Fruit fly (Drosophila melanogaster): Measurements from ENCODE around the gene Tk.

The Tk gene

DNA sequence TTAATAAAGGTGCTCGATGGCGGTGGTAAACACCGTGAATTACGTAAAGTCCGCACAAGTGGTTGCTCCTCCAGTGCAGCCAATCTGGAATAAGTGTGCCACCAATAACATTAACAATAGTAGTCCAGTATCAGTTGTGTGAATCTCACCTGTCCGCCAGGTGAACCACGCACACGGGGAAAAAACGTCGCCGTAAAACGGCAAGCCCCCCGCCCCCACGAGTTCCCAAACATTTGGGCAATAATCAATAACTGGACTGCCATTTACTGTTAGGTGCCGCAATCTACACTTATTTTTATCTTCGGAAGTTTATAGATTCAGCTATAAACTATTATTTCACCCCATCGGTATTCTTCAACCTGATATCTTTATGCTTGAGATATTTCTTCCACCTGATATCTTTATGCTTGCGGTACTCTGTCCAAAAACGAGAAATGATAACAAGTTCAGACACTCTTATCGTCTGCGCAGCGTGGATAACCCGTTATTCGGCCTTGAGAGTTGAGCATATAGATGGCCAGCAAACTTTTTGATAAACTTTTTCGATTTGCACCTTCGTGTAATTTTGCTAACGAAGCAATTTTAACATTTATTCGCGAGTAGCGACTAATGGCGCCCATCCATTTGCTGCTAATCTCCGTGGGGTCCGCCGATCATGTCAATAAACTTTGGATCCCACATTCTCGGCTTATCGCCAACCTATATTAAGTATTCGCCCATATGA, 37.1 kb downstream of the Tk start (continued):
- TF ChIP-seq Lim3 (GFP tag; IDR thresholded peaks at IDR 0.05) (no peak), CG17385 (GFP tag; optimal IDR thresholded peaks at IDR 0.05) (no peak), CG9932 (GFP tag; IDR thresholded peaks at IDR 0.05) (no peak), CG17612 (GFP tag; IDR thresholded peaks at IDR 0.05) (no peak), ci (GFP tag; IDR thresholded peaks at IDR 0.05) (0 out of 3 replicates have a peak, but pooled peaks have one; percentile 6), CG4617 (GFP tag; optimal IDR thresholded peaks at IDR 0.05; ENCODE audit: borderline replicate concordance) (no peak), Adf1 (GFP tag; IDR thresholded peaks at IDR 0.05) (no peak), crol (GFP tag; IDR thresholded peaks at IDR 0.05) (0 out of 2 replicates have a peak, but pooled peaks have one; percentile 1), Ada2b (GFP tag; IDR thresholded peaks at IDR 0.05) (no peak), CG2712 (tag; optimal IDR thresholded peaks at IDR 0.05) (no peak), CG3281 (GFP tag; optimal IDR thresholded peaks at IDR 0.05) (no peak), cg (GFP tag; optimal IDR thresholded peaks at IDR 0.05) (no peak), Fer1 (GFP tag; optimal IDR thresholded peaks at IDR 0.05) (no peak), danr (GFP tag; IDR thresholded peaks at IDR 0.05) (no peak), CG14441 (GFP tag; IDR thresholded peaks at IDR 0.05) (0 out of 2 replicates have a peak, but pooled peaks have one; percentile 8), Trl (optimal IDR thresholded peaks at IDR 0.05) (peak in 1 of 2 experiments; percentile 26), Trl (GFP tag; optimal IDR thresholded peaks at IDR 0.05) (no peak), lilli (GFP tag; optimal IDR thresholded peaks at IDR 0.05) (no peak), cwo (GFP tag; optimal IDR thresholded peaks at IDR 0.05) (peak; percentile 69), pum (GFP tag; optimal IDR thresholded peaks at IDR 0.05) (no peak), CG12155 (GFP tag; optimal IDR thresholded peaks at IDR 0.05) (no peak), CG14014 (GFP tag; IDR thresholded peaks at IDR 0.05) (no peak), CG15514 (GFP tag; optimal IDR thresholded peaks at IDR 0.05) (no peak), chm (GFP tag; IDR thresholded peaks at IDR 0.05) (no peak), Nf-YC (tag; optimal IDR thresholded peaks at IDR 0.05) (no peak), CG8388 (GFP tag; optimal IDR thresholded peaks at IDR 0.05) (no peak), CG9817 (tag; optimal IDR thresholded peaks at IDR 0.05) (no peak), hth (optimal IDR thresholded peaks at IDR 0.05) (no peak), CG16779 (GFP tag; IDR thresholded peaks at IDR 0.05) (no peak), CG8359 (GFP tag; optimal IDR thresholded peaks at IDR 0.05; ENCODE audit: borderline replicate concordance) (no peak), CG12071 (GFP tag; optimal IDR thresholded peaks at IDR 0.05) (no peak), CG2202 (tag; optimal IDR thresholded peaks at IDR 0.05) (no peak), p53 (GFP tag; optimal IDR thresholded peaks at IDR 0.05) (no peak), onecut (GFP tag; IDR thresholded peaks at IDR 0.05) (peak; percentile 86), wor (GFP tag; IDR thresholded peaks at IDR 0.05) (no peak), trem (tag; optimal IDR thresholded peaks at IDR 0.05) (no peak), stwl (tag; optimal IDR thresholded peaks at IDR 0.05) (no peak), cato (GFP tag; optimal IDR thresholded peaks at IDR 0.05; ENCODE audit: borderline replicate concordance) (no peak), CG32767 (GFP tag; IDR thresholded peaks at IDR 0.05) (no peak), CG11723 (GFP tag; optimal IDR thresholded peaks at IDR 0.05) (no peak), gro (GFP tag; optimal IDR thresholded peaks at IDR 0.05) (no peak), sens-2 (GFP tag; IDR thresholded peaks at IDR 0.05) (no peak), B-H1 (GFP tag; IDR thresholded peaks at IDR 0.05) (no peak), CG12219 (GFP tag; optimal IDR thresholded peaks at IDR 0.05) (no peak), jing (GFP tag; optimal IDR thresholded peaks at IDR 0.05) (no peak), bowl (GFP tag; IDR thresholded peaks at IDR 0.05) (no peak), CG30403 (GFP tag; optimal IDR thresholded peaks at IDR 0.05) (no peak), CG12659 (GFP tag; optimal IDR thresholded peaks at IDR 0.05) (no peak), zf30C (GFP tag; optimal IDR thresholded peaks at IDR 0.05) (no peak), chn (GFP tag; optimal IDR thresholded peaks at IDR 0.05) (no peak), CG16813 (GFP tag; IDR thresholded peaks at IDR 0.05; ENCODE audit: partially characterized antibody) (no peak)
